Fruit fly (Drosophila melanogaster) whole organism, embryonic: ENCODE data around the gene CG8065.

ENCODE experiments used
- CG14441 ChIP-seq: fragments of 200-800 bp; sonication (Bioruptor generic); IDR thresholded peaks from 2 replicates; pipeline ENCODE4 v1.3.6; 2022; ENCODE audit warnings: missing biosample characterization, missing genetic modification characterization
- Hr78 ChIP-seq, 2 experiments: fragments of 200-800 bp in 1 of 2; fragments of >200 bp in 1 of 2; sonication (Bioruptor generic) in 1 of 2; optimal IDR thresholded peaks; 2 replicates each; lab custom pipeline; 2017 to 2019; ENCODE audit warnings: missing biosample characterization in 2 of 2, missing genetic modification characterization in 2 of 2, mild to moderate bottlenecking in 1 of 2, moderate library complexity in 1 of 2
- sna ChIP-seq: fragments of 200-800 bp; sonication (Bioruptor generic); IDR thresholded peaks from 2 replicates; pipeline ENCODE4 v1.3.6; 2022; ENCODE audit warnings: missing biosample characterization, missing genetic modification characterization; ENCODE audit not compliant: partially characterized antibody

DNA sequence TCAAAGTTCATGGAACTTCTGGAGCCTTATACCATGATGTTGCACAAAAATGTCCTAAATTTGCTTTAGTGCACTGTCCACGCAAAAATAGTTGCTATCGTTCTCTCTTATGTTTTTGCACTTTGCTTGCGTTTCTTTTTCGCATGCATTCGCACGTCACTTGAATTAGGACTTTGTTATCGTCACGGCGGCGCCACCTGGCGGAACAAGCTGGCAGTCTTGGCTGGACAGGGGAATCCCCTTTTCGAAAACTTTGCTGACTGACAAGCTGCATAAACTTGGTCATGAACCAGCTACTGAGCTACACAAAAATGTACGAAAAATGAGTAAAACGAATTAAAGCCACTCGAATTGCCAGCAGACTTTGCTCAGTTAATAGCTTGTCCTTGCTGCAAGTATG is 15.8 kb upstream of the CG8065 start:
- TF ChIP-seq sna, result no peak
- no peak for TF ChIP-seq CG14441 (GFP tag; lab: Robert Waterston, UW)
- no peak for TF ChIP-seq Hr78 (GFP tag; optimal IDR thresholded peaks at IDR 0.05; lab: Kevin White, UChicago)
